Worm (Caenorhabditis elegans): ENCODE measurements around the gene pvf-1.

- TF ChIP-seq dao-5 (tag; optimal IDR thresholded peaks at IDR 0.05) (no peak), him-1 (tag; optimal IDR thresholded peaks at IDR 0.05) (no peak)
Measured at ce11 chrIII:1799407-1799806, 24.7 kb downstream of the pvf-1 start.
